Worm (Caenorhabditis elegans): ENCODE results near the gene snr-5.

The snr-5 gene

DNA sequence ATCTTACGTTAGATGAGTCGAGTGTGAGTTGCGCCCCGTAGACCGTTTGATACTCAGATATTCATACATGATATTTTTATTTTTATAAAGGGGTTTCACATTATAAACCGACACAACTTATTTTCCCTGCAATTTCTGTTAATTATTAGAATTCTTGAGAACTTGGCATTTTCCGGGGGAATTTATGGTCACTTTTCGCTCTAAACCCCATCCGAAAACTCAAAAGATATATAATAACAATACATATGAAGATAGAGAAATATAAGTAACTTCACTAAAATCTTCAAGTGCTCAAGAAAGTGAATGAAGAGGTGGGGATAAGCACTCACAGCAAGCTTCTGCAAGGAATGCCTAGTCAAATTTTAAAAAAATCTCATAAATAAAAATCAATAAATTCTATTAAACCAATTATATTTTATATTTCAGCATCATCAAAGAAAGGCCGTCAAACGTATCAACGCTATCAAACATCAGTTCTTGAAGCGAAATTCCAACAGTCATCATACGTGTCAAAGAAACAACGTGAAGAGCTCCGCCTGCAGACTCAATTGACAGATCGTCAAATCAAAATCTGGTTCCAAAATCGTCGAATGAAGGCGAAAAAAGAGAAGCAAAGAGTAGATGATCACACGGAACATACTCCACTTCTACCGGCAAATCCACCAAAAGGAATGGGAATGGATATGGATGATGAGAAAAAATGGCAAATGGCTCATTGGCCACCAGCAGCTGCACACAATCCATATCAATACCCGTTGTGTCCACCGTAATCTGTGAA is 46.1 kb upstream of the snr-5 start:
- peak; percentile 3 for TF ChIP-seq nhr-85 (tag)
- TF ChIP-seq dpl-1 (GFP tag; optimal IDR thresholded peaks at IDR 0.05): peak in 1 of 3 experiments; percentile 82
- TF ChIP-seq sptf-1 (tag; optimal IDR thresholded peaks at IDR 0.05): no peak

DNA sequence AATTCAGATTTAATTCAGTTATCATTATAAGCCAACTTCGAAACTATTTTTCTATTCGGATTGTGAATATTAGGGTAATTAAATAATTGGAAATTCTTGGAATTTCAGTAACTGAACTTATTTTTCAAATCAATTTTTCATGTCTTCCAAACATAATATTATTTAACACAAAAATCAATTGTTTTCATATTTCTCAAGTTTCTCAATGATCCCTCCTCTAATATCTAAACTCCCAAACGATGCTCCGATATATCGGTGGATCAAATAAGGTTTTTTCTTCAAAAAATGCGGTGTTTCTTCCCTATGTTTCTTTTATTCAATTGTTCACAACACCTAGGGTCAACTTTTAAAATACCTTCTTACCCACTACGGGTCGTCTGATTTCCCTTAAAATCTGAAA is 45.4 kb upstream of the snr-5 start:
- no peak for TF ChIP-seq efl-1 (optimal IDR thresholded peaks at IDR 0.05)
- peak in 1 of 2 experiments; percentile 54 for TF ChIP-seq efl-1 (GFP tag; optimal IDR thresholded peaks at IDR 0.05 in 1 of 2)
- peak in 1 of 3 experiments; percentile 99 for TF ChIP-seq dpl-1 (GFP tag; optimal IDR thresholded peaks at IDR 0.05)
- no peak for TF ChIP-seq ceh-88 (GFP tag; IDR thresholded peaks at IDR 0.05)

DNA sequence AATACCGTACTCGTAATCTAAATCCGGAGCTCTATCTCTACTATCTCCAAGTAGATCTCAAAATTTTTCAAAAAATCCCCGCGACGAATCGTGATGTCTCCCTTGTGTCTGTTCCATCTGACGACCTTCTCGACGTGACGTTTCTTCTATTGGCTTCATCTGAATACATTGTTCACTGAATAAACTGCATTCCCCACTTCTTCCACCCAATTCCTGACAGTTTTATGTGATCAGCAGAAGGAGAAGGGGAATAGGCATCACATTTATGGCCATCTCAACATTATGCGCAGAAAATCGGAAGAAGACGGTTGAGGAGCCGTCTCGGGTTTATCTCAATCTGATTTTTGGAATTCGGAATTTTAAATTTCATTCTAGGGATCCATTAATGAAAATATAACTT is 42.9 kb upstream of the snr-5 start:
- TF ChIP-seq fkh-10 (GFP tag; optimal IDR thresholded peaks at IDR 0.05) (no peak), egl-27 (tag; optimal IDR thresholded peaks at IDR 0.05) (no peak)

DNA sequence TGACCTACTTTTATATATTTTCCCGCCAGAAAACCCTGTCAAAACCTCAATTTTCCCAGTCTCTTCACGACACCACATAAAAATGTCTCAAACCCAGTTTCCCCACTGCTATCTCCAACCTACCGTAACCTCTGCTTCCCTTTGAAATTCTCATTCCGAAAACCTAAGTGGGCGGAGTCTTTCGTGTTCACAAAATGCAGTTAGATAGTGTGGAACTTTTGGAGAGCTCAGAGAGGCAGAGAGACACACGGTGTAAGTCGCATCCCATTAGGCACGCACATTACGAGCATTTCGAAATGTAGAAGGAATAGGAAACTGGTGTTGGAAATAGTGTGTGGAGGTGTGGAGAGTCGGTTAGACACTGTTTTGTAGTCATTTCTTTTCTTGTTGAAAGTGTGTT is 42.0 kb upstream of the snr-5 start:
- TF ChIP-seq nhr-85 (tag): peak; percentile 74
- TF ChIP-seq grh-1 (GFP tag; IDR thresholded peaks at IDR 0.05): no peak
- TF ChIP-seq unc-86 (tag; optimal IDR thresholded peaks at IDR 0.05): peak; percentile 38
- TF ChIP-seq lin-13 (GFP tag; optimal IDR thresholded peaks at IDR 0.05): no peak
- TF ChIP-seq pqm-1 (tag; optimal IDR thresholded peaks at IDR 0.05): no peak
- TF ChIP-seq Y116A8C.19 (tag; optimal IDR thresholded peaks at IDR 0.05; ENCODE audit: borderline replicate concordance): no peak
- TF ChIP-seq snpc-4 (tag; optimal IDR thresholded peaks at IDR 0.05): no peak
- TF ChIP-seq C16A3.4 (tag; optimal IDR thresholded peaks at IDR 0.05): no peak
- TF ChIP-seq unc-62 (GFP tag; optimal IDR thresholded peaks at IDR 0.05): no peak
- TF ChIP-seq vab-15 (tag; optimal IDR thresholded peaks at IDR 0.05): no peak
- TF ChIP-seq fos-1 (tag; optimal IDR thresholded peaks at IDR 0.05): no peak
- TF ChIP-seq F16B12.6 (tag; optimal IDR thresholded peaks at IDR 0.05): no peak
- TF ChIP-seq rnt-1 (tag; optimal IDR thresholded peaks at IDR 0.05): peak; percentile 7
- TF ChIP-seq swsn-7 (tag; optimal IDR thresholded peaks at IDR 0.05): no peak
- no peak for TF ChIP-seq tlp-1 (tag; optimal IDR thresholded peaks at IDR 0.05)
- TF ChIP-seq ceh-63 (GFP tag; optimal IDR thresholded peaks at IDR 0.05): no peak
- TF ChIP-seq alr-1 (tag; optimal IDR thresholded peaks at IDR 0.05; ENCODE audit: borderline replicate concordance): no peak
- no peak for TF ChIP-seq ets-5 (GFP tag; IDR thresholded peaks at IDR 0.05)
- no peak for TF ChIP-seq efl-3 (GFP tag; optimal IDR thresholded peaks at IDR 0.05)
- TF ChIP-seq nhr-12 (tag; optimal IDR thresholded peaks at IDR 0.05): no peak
- TF ChIP-seq zip-4 (GFP tag; optimal IDR thresholded peaks at IDR 0.05): no peak
- TF ChIP-seq nhr-11 (tag; optimal IDR thresholded peaks at IDR 0.05): no peak
- no peak for TF ChIP-seq unc-98 (GFP tag; IDR thresholded peaks at IDR 0.05)
- peak; percentile 23 for TF ChIP-seq lin-14 (GFP tag; optimal IDR thresholded peaks at IDR 0.05)
- no peak for TF ChIP-seq nhr-84 (tag; optimal IDR thresholded peaks at IDR 0.05)
- TF ChIP-seq lin-35 (GFP tag; optimal IDR thresholded peaks at IDR 0.05): no peak
- no peak for TF ChIP-seq skn-1 (tag; optimal IDR thresholded peaks at IDR 0.05)
- no peak for TF ChIP-seq ces-1 (GFP tag; optimal IDR thresholded peaks at IDR 0.05)
- no peak for TF ChIP-seq fkh-10 (GFP tag; optimal IDR thresholded peaks at IDR 0.05)
- peak; percentile 25 to 59 for TF ChIP-seq lsy-2 (tag; optimal IDR thresholded peaks at IDR 0.05)

DNA sequence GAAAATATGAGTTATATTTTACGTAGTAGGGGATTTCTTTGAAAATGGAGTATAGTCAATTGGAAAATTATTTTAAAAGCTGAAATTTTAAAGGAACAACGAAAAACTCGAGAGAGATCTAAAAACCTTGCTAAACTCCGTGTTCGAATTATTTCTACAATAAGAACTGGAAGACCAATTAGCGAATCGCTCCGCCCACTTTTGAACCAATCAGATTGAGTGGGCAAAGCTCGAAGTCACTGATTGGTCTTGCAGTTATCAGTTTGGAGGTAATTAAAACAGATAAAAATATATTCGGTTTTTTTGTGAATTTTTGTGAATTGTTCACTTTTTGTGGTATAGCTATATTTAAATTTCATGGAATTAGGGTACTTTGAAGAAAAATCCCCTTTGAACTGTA is 38.6 kb upstream of the snr-5 start:
- no peak for TF ChIP-seq fos-1 (tag; optimal IDR thresholded peaks at IDR 0.05)
- TF ChIP-seq unc-98 (GFP tag; IDR thresholded peaks at IDR 0.05): no peak
- TF ChIP-seq egl-13 (tag; optimal IDR thresholded peaks at IDR 0.05): no peak
- no peak for TF ChIP-seq efl-1 (optimal IDR thresholded peaks at IDR 0.05)
- no peak for TF ChIP-seq efl-1 (GFP tag; optimal IDR thresholded peaks at IDR 0.05 in 1 of 2)
- no peak for TF ChIP-seq lin-35 (GFP tag; optimal IDR thresholded peaks at IDR 0.05)
- TF ChIP-seq ztf-11 (tag; optimal IDR thresholded peaks at IDR 0.05): no peak

Measured in whole organism, L1 larva.